Fruit fly (Drosophila melanogaster) whole organism, pupa: Measurements from ENCODE around the gene Cap-D2.

Experiments
- CG10348 ChIP-seq: fragments of 200-800 bp; sonication (Bioruptor generic); IDR thresholded peaks from 2 replicates; pipeline ENCODE4 v1.3.6; 2022; ENCODE audit warnings: missing biosample characterization, missing genetic modification characterization
- CG12605 ChIP-seq: fragments of 200-800 bp; sonication (Bioruptor generic); IDR thresholded peaks from 2 replicates; pipeline ENCODE4 v1.3.6; 2022; ENCODE audit warnings: missing biosample characterization, missing genetic modification characterization
- CG13204 ChIP-seq: fragments of 200-800 bp; sonication (Bioruptor generic); optimal IDR thresholded peaks from 2 replicates; lab custom pipeline; 2018; ENCODE audit warnings: missing biosample characterization, mild to moderate bottlenecking, missing genetic modification characterization, moderate library complexity
- CG14655 ChIP-seq: fragments of 200-800 bp; sonication (Bioruptor generic); optimal IDR thresholded peaks from 3 replicates; lab custom pipeline; 2017; ENCODE audit warnings: mild to moderate bottlenecking, missing biosample characterization, missing genetic modification reagents, missing genetic modification characterization
- CG15710 ChIP-seq: fragments of 200-800 bp; sonication (Bioruptor generic); optimal IDR thresholded peaks from 2 replicates; lab custom pipeline; 2018; ENCODE audit warnings: missing biosample characterization, mild to moderate bottlenecking, missing genetic modification characterization, moderate library complexity
- CG17806 ChIP-seq: fragments of 200-800 bp; sonication (Bioruptor generic); optimal IDR thresholded peaks from 2 replicates; lab custom pipeline; 2018; ENCODE audit warnings: missing biosample characterization, mild to moderate bottlenecking, missing genetic modification characterization, moderate library complexity
- CG32121 ChIP-seq: fragments of 200-800 bp; sonication (Bioruptor generic); IDR thresholded peaks from 2 replicates; pipeline ENCODE4 v1.3.6; 2022; ENCODE audit warnings: missing biosample characterization, missing genetic modification characterization
- CG34367 ChIP-seq: fragments of 200-800 bp; sonication (Bioruptor generic); optimal IDR thresholded peaks from 2 replicates; lab custom pipeline; 2018; ENCODE audit warnings: missing biosample characterization, mild to moderate bottlenecking, missing genetic modification characterization
- CG4496 ChIP-seq: fragments of 200-800 bp; sonication (Bioruptor generic); IDR thresholded peaks from 3 replicates; pipeline ENCODE4 v1.3.6; 2022; ENCODE audit warnings: missing biosample characterization, missing genetic modification characterization
- CG8159 ChIP-seq: fragments of 200-800 bp; sonication (Bioruptor generic); optimal IDR thresholded peaks from 3 replicates; lab custom pipeline; 2018; ENCODE audit warnings: missing biosample characterization, mild to moderate bottlenecking, missing genetic modification characterization, moderate library complexity
- CG8301 ChIP-seq: fragments of 200-800 bp; sonication (Bioruptor generic); optimal IDR thresholded peaks from 2 replicates; lab custom pipeline; 2018; ENCODE audit warnings: missing biosample characterization, mild to moderate bottlenecking, missing genetic modification characterization
- CG9948 ChIP-seq: fragments of 200-800 bp; sonication (Bioruptor generic); optimal IDR thresholded peaks from 2 replicates; lab custom pipeline; 2018; ENCODE audit warnings: missing biosample characterization, mild to moderate bottlenecking, missing genetic modification characterization, moderate library complexity
- D1 ChIP-seq: fragments of 200-800 bp; sonication (Bioruptor generic); optimal IDR thresholded peaks from 2 replicates; lab custom pipeline; 2018; ENCODE audit warnings: missing biosample characterization, mild to moderate bottlenecking, missing genetic modification characterization, moderate library complexity
- EcR ChIP-seq: fragments of 200-800 bp; sonication (Bioruptor generic); optimal IDR thresholded peaks from 3 replicates; lab custom pipeline; 2019; ENCODE audit warnings: missing biosample characterization, missing genetic modification characterization, mild to moderate bottlenecking, moderate library complexity, missing genetic modification reagents
- Ets98B ChIP-seq: fragments of 200-800 bp; sonication (Bioruptor generic); IDR thresholded peaks from 2 replicates; pipeline ENCODE4 v1.3.6; 2022; ENCODE audit warnings: missing biosample characterization, missing genetic modification characterization
- Pif1A ChIP-seq: fragments of 200-800 bp; sonication (Bioruptor generic); optimal IDR thresholded peaks from 3 replicates; lab custom pipeline; 2016; ENCODE audit warnings: missing biosample characterization, missing genetic modification characterization
- Pif1B ChIP-seq: fragments of 200-800 bp; sonication (Bioruptor generic); optimal IDR thresholded peaks from 3 replicates; lab custom pipeline; 2016; ENCODE audit warnings: missing biosample characterization, missing genetic modification characterization
- Snoo ChIP-seq: fragments of 200-800 bp; sonication (Bioruptor generic); optimal IDR thresholded peaks from 3 replicates; lab custom pipeline; 2017; ENCODE audit warnings: missing biosample characterization, mild to moderate bottlenecking, missing genetic modification characterization, inconsistent platforms
- fd96Ca ChIP-seq: fragments of 200-800 bp; sonication (Bioruptor generic); IDR thresholded peaks from 3 replicates; pipeline ENCODE4 v1.3.6; 2022; ENCODE audit warnings: missing biosample characterization, missing genetic modification characterization
- gl ChIP-seq: fragments of 200-800 bp; sonication (Bioruptor generic); optimal IDR thresholded peaks from 2 replicates; lab custom pipeline; 2018; ENCODE audit warnings: missing biosample characterization, mild to moderate bottlenecking, missing genetic modification characterization
- rn ChIP-seq: fragments of 200-800 bp; sonication (Bioruptor generic); IDR thresholded peaks from 2 replicates; pipeline ENCODE4 v1.3.6; 2022; ENCODE audit warnings: missing biosample characterization, missing genetic modification characterization

Cap-D2 gene

dm6 chr3R:29714314-29714713 is 38.9 kb downstream of the Cap-D2 start, which contains the start of gene Obp99d:
TSS of gene Obp99d (plus strand) at chr3R:29714505.
- TF ChIP-seq CG14655 (GFP tag; lab: Kevin White, UChicago), result no peak
- no peak for TF ChIP-seq CG34367
- no peak for TF ChIP-seq CG32121 (GFP tag; lab: Robert Waterston, UW)
- no peak for TF ChIP-seq gl (tag; lab: Kevin White, UChicago)
- TF ChIP-seq CG12605 (GFP tag; lab: Robert Waterston, UW), result no peak
- no peak for TF ChIP-seq EcR (GFP tag; lab: Kevin White, UChicago)
- TF ChIP-seq fd96Ca (GFP tag; lab: Robert Waterston, UW), result no peak
- TF ChIP-seq Pif1A (GFP tag; lab: Kevin White, UChicago), result no peak
- no peak for TF ChIP-seq CG8159 (tag; lab: Kevin White, UChicago)
- no peak for TF ChIP-seq CG4496 (GFP tag; lab: Robert Waterston, UW)
- no peak for TF ChIP-seq CG13204 (GFP tag; lab: Kevin White, UChicago)
- TF ChIP-seq CG17806 (tag; lab: Kevin White, UChicago), result no peak
- TF ChIP-seq Pif1B (GFP tag; lab: Kevin White, UChicago), result no peak
- no peak for TF ChIP-seq D1 (tag; lab: Kevin White, UChicago)
- TF ChIP-seq CG15710, result no peak
- no peak for TF ChIP-seq CG8301
- no peak for TF ChIP-seq Snoo (tag; lab: Kevin White, UChicago)

- TF ChIP-seq Snoo (tag; lab: Kevin White, UChicago) (no peak), CG10348 (GFP tag; lab: Robert Waterston, UW) (no peak), CG8301 (no peak), D1 (tag; lab: Kevin White, UChicago) (no peak), CG9948 (tag; lab: Kevin White, UChicago) (no peak), CG4496 (GFP tag; lab: Robert Waterston, UW) (no peak), CG13204 (GFP tag; lab: Kevin White, UChicago) (no peak), Ets98B (no peak), Pif1B (GFP tag; lab: Kevin White, UChicago) (no peak), EcR (GFP tag; lab: Kevin White, UChicago) (no peak), CG15710 (no peak), CG8159 (tag; lab: Kevin White, UChicago) (no peak), fd96Ca (GFP tag; lab: Robert Waterston, UW) (no peak), gl (tag; lab: Kevin White, UChicago) (no peak), CG14655 (GFP tag; lab: Kevin White, UChicago) (no peak)
- TF ChIP-seq, all 21 proteins: peak for 0
Observed at dm6 chr3R:29715277-29715676, 39.8 kb downstream of the Cap-D2 start, which contains the start of gene Dup99B. TSS of gene Dup99B (minus strand) at chr3R:29715377.

- no peak for TF ChIP-seq Ets98B
- no peak for TF ChIP-seq D1 (tag; lab: Kevin White, UChicago)
- TF ChIP-seq CG32121 (GFP tag; lab: Robert Waterston, UW), result no peak
- TF ChIP-seq Pif1B (GFP tag; lab: Kevin White, UChicago), result no peak
- TF ChIP-seq CG12605 (GFP tag; lab: Robert Waterston, UW), result no peak
- TF ChIP-seq CG8159 (tag; lab: Kevin White, UChicago), result no peak
- no peak for TF ChIP-seq CG13204 (GFP tag; lab: Kevin White, UChicago)
- TF ChIP-seq CG8301, result no peak
- TF ChIP-seq gl (tag; lab: Kevin White, UChicago), result no peak
Observed at dm6 chr3R:29716043-29716781, 40.8 kb downstream of the Cap-D2 start.

- TF ChIP-seq EcR (GFP tag; lab: Kevin White, UChicago), result peak; percentile 52
- TF ChIP-seq CG10348 (GFP tag; lab: Robert Waterston, UW), result no peak
- TF ChIP-seq CG34367, result peak; percentile 71
- TF ChIP-seq CG9948 (tag; lab: Kevin White, UChicago), result peak; percentile 29
- TF ChIP-seq CG8159 (tag; lab: Kevin White, UChicago), result peak; percentile 48
- no peak for TF ChIP-seq D1 (tag; lab: Kevin White, UChicago)
- TF ChIP-seq CG12605 (GFP tag; lab: Robert Waterston, UW), result peak; percentile 53; the same call in 1 of the 2 replicates
- TF ChIP-seq CG14655 (GFP tag; lab: Kevin White, UChicago), result peak; percentile 78
- TF ChIP-seq Ets98B, result peak; percentile 69; the same call in 1 of the 2 replicates
- TF ChIP-seq fd96Ca (GFP tag; lab: Robert Waterston, UW), result peak; percentile 75; the same call in 2 of the 3 replicates
- TF ChIP-seq Snoo (tag; lab: Kevin White, UChicago), result peak; percentile 63
- TF ChIP-seq rn, result 0 out of 2 replicates have a peak, but pooled peaks have one; percentile 11
- peak; percentile 24 for TF ChIP-seq Pif1B (GFP tag; lab: Kevin White, UChicago)
- peak; percentile 74 for TF ChIP-seq gl (tag; lab: Kevin White, UChicago)
- TF ChIP-seq CG13204 (GFP tag; lab: Kevin White, UChicago), result peak; percentile 58
- peak; percentile 84 for TF ChIP-seq CG4496 (GFP tag; lab: Robert Waterston, UW)
- TF ChIP-seq CG32121 (GFP tag; lab: Robert Waterston, UW), result peak; percentile 63; the same call in 1 of the 2 replicates
- peak; percentile 64 for TF ChIP-seq CG8301
- peak; percentile 42 for TF ChIP-seq CG17806 (tag; lab: Kevin White, UChicago)
- TF ChIP-seq Pif1A (GFP tag; lab: Kevin White, UChicago), result peak; percentile 69
- peak; percentile 36 for TF ChIP-seq CG15710
Observed at dm6 chr3R:29716782-29717317, 41.4 kb downstream of the Cap-D2 start, which contains the start of gene Obp99b. TSS of gene Obp99b (minus strand) at chr3R:29716896.

dm6 chr3R:29717519-29717918 is 42.1 kb downstream of the Cap-D2 start:
- no peak for TF ChIP-seq CG13204 (GFP tag; lab: Kevin White, UChicago)
- TF ChIP-seq CG4496 (GFP tag; lab: Robert Waterston, UW), result peak; percentile 76
- no peak for TF ChIP-seq rn
- TF ChIP-seq CG15710, result peak; percentile 7
- TF ChIP-seq CG10348 (GFP tag; lab: Robert Waterston, UW), result 0 out of 2 replicates have a peak, but pooled peaks have one; percentile 15
- no peak for TF ChIP-seq gl (tag; lab: Kevin White, UChicago)
- peak; percentile 8 for TF ChIP-seq Pif1A (GFP tag; lab: Kevin White, UChicago)
- no peak for TF ChIP-seq CG9948 (tag; lab: Kevin White, UChicago)
- TF ChIP-seq CG8301, result peak; percentile 43
- TF ChIP-seq CG32121 (GFP tag; lab: Robert Waterston, UW), result peak; percentile 45; the same call in 1 of the 2 replicates
- peak; percentile 18 for TF ChIP-seq CG8159 (tag; lab: Kevin White, UChicago)
- no peak for TF ChIP-seq Pif1B (GFP tag; lab: Kevin White, UChicago)
- peak; percentile 13 for TF ChIP-seq CG17806 (tag; lab: Kevin White, UChicago)
- TF ChIP-seq EcR (GFP tag; lab: Kevin White, UChicago), result no peak
- peak; percentile 54 for TF ChIP-seq Ets98B
- peak; percentile 44; the same call in 1 of the 2 replicates for TF ChIP-seq CG12605 (GFP tag; lab: Robert Waterston, UW)
- peak; percentile 25 for TF ChIP-seq CG14655 (GFP tag; lab: Kevin White, UChicago)
- no peak for TF ChIP-seq D1 (tag; lab: Kevin White, UChicago)
- TF ChIP-seq CG34367, result no peak
- TF ChIP-seq fd96Ca (GFP tag; lab: Robert Waterston, UW), result no peak
- TF ChIP-seq Snoo (tag; lab: Kevin White, UChicago), result no peak
- TF ChIP-seq, all 21 proteins: peak for 11
